Fruit fly (Drosophila melanogaster): Measurements from ENCODE around the gene Ddx56.

Gene Ddx56

DNA sequence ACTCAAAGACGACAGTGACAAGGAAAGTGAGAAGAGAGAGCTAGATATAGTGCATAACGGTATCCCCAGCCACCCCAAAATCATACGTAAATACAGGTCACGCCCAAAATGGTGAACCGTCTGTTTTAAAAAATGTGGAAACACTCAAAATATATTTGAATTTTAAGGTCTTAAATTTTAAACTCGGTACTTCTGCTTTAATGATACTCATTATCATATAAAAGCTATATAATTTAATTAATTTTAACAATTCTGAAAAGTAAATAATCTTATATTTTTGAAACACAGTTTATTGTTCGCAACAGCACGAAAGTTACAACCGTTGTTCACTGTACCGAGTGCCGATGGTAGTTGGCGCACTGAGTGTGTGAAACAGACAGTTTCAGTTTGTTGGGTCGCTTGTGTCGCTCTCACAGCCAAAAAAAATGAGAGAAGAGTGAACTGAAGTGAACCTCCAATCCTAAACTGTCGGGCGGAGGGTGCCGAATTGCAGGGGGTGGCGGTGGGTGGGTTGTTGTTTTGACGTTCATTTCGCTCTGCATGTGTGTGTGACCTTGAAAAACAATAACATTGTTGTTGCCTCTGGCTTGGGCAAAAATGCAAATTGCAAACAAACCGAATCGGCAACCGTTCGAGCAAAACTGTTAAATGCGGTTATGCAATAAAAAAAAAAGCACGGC, 21.3 kb downstream of the Ddx56 start (continued):
- TF ChIP-seq zen2 (GFP tag; IDR thresholded peaks at IDR 0.05; ENCODE audit: partially characterized antibody) (no peak), B-H2 (GFP tag; optimal IDR thresholded peaks at IDR 0.05) (peak; percentile 93), CG32532 (GFP tag; IDR thresholded peaks at IDR 0.05) (peak; percentile 86), emc (GFP tag; optimal IDR thresholded peaks at IDR 0.05) (no peak), esg (GFP tag; conservative IDR thresholded peaks at IDR 0.05) (peak; percentile 88), CG8944 (GFP tag; optimal IDR thresholded peaks at IDR 0.05) (peak; percentile 43), Opbp (GFP tag; IDR thresholded peaks at IDR 0.05; ENCODE audit: partially characterized antibody) (no peak), pho (GFP tag; optimal IDR thresholded peaks at IDR 0.05) (peak; percentile 31), Stat92E (GFP tag; optimal IDR thresholded peaks at IDR 0.05) (peak in 1 of 3 experiments; percentile 78), NfI (GFP tag; optimal IDR thresholded peaks at IDR 0.05) (peak; percentile 94), eyg (GFP tag; optimal IDR thresholded peaks at IDR 0.05) (no peak), Sry-δ (GFP tag; optimal IDR thresholded peaks at IDR 0.05) (no peak), tio (GFP tag; optimal IDR thresholded peaks at IDR 0.05) (peak; percentile 91), C15 (GFP tag; IDR thresholded peaks at IDR 0.05) (peak; percentile 63; the same call in 1 of the 3 replicates), CG4282 (GFP tag; optimal IDR thresholded peaks at IDR 0.05) (no peak), H2.0 (GFP tag; IDR thresholded peaks at IDR 0.05) (peak; percentile 77), ash1 (GFP tag; optimal IDR thresholded peaks at IDR 0.05) (peak; percentile 57), gsb-n (tag; optimal IDR thresholded peaks at IDR 0.05) (peak; percentile 89), Xbp1 (GFP tag; optimal IDR thresholded peaks at IDR 0.05) (peak; percentile 85), CG33213 (GFP tag; optimal IDR thresholded peaks at IDR 0.05) (peak; percentile 31), CG10267 (tag; optimal IDR thresholded peaks at IDR 0.05) (peak; percentile 86), CG18262 (tag; optimal IDR thresholded peaks at IDR 0.05) (peak; percentile 93), Max (GFP tag; optimal IDR thresholded peaks at IDR 0.05) (peak; percentile 76), mld (GFP tag; IDR thresholded peaks at IDR 0.05; ENCODE audit: partially characterized antibody) (no peak), YL-1 (GFP tag; optimal IDR thresholded peaks at IDR 0.05) (peak; percentile 63), Mes4 (GFP tag; optimal IDR thresholded peaks at IDR 0.05) (no peak), eve (GFP tag; optimal IDR thresholded peaks at IDR 0.05) (no peak), Spps (tag; optimal IDR thresholded peaks at IDR 0.05) (peak; percentile 78), Rfx (GFP tag; IDR thresholded peaks at IDR 0.05) (peak; percentile 90), CG18599 (GFP tag; optimal IDR thresholded peaks at IDR 0.05) (peak; percentile 97), CG8765 (GFP tag; IDR thresholded peaks at IDR 0.05) (0 out of 2 replicates have a peak, but pooled peaks have one; percentile 45), NC2α (GFP tag; optimal IDR thresholded peaks at IDR 0.05) (no peak), Nf-YC (tag; optimal IDR thresholded peaks at IDR 0.05) (peak; percentile 86), gfzf (GFP tag; optimal IDR thresholded peaks at IDR 0.05) (no peak), dati (GFP tag; IDR thresholded peaks at IDR 0.05) (no peak), CG17385 (GFP tag; optimal IDR thresholded peaks at IDR 0.05) (peak; percentile 90), CG10543 (GFP tag; optimal IDR thresholded peaks at IDR 0.05) (peak; percentile 97), Dek (tag; optimal IDR thresholded peaks at IDR 0.05) (peak; percentile 94), Hmr (GFP tag; optimal IDR thresholded peaks at IDR 0.05) (peak; percentile 96), kni (GFP tag; optimal IDR thresholded peaks at IDR 0.05) (peak; percentile 84), ro (GFP tag; IDR thresholded peaks at IDR 0.05) (no peak; the same call in 1 of the 2 replicates), CG3995 (GFP tag; optimal IDR thresholded peaks at IDR 0.05) (peak; percentile 32), Poxn (GFP tag; IDR thresholded peaks at IDR 0.05) (peak; percentile 74), chif (GFP tag; optimal IDR thresholded peaks at IDR 0.05) (peak; percentile 4 to 62), fd96Cb (tag; optimal IDR thresholded peaks at IDR 0.05) (peak; percentile 94), CG8290 (GFP tag; optimal IDR thresholded peaks at IDR 0.05) (peak; percentile 59), CG8290 (tag; optimal IDR thresholded peaks at IDR 0.05) (peak in 1 of 2 experiments; percentile 69), CG9609 (GFP tag; optimal IDR thresholded peaks at IDR 0.05) (peak; percentile 17), CG11398 (GFP tag; optimal IDR thresholded peaks at IDR 0.05) (no peak), salm (tag; optimal IDR thresholded peaks at IDR 0.05) (peak; percentile 87)
